Worm (Caenorhabditis elegans): Measurements from ENCODE around the gene fmo-1.

ce11 chrIV:10664134-10664533, 2.5 kb downstream of the fmo-1 start, which contains the start of gene K08C7.7:
- TF ChIP-seq W03F9.2 (tag; optimal IDR thresholded peaks at IDR 0.05) (no peak), him-1 (tag; optimal IDR thresholded peaks at IDR 0.05) (no peak)

Data from whole organism, L4/young adult.